Fruit fly (Drosophila melanogaster): ENCODE measurements around the gene CG5167.
A peak's percentile ranks its signal among the peaks of the same experiment; 100 is the strongest.

CG5167 gene

DNA sequence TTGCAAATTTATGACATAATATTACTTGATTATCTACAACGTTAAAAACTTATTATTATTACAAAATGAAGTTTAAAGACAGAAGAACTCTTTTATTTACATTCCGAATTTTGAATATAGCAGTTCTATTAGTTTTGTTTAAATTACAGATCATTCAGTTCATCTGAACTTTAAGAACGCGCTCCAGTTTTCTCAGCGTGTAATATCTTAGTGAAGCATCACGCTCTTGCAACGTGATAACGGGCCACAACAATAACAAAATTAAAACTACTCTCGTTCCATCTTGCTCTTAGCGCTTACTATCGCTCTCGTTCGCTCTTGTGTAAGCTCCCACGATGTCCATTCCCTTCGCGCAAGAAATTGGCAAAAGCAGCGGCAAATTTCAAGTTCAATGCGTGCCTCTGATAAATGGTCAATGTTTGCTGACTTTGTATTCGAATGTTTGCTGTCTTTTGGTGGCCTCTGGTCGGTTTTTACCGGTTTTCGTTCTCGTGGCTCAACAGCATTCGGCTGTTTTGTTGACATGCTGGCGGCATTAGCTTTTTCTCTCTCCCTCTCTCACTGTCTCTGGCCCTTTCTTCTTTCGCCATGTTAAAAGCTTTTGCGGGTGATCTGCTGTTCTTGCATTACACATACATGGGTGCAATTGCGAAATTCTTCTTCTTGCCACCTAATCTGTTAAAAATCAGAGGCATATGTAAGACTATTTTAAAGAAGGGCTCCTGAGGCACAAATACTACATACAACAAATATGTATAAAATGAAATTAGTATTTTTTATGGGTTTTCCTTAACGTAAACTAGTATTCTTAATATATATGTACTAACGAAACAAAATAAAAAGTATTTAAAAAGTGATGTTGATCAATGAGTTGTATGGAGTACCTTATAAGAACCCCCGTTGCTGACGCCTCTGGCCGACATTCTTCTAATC is 36.5 kb downstream of the CG5167 start (continued):
- TF ChIP-seq fkh (GFP tag; optimal IDR thresholded peaks at IDR 0.05) (peak; percentile 68), Smox (GFP tag; optimal IDR thresholded peaks at IDR 0.05) (peak; percentile 17), svp (GFP tag) (peak; percentile 67), Sox14 (GFP tag; optimal IDR thresholded peaks at IDR 0.05) (peak; percentile 39), ss (GFP tag; optimal IDR thresholded peaks at IDR 0.05) (peak; percentile 11 to 41), fd59A (GFP tag; optimal IDR thresholded peaks at IDR 0.05) (no peak), CG8319 (GFP tag; optimal IDR thresholded peaks at IDR 0.05) (no peak), CG4318 (GFP tag; optimal IDR thresholded peaks at IDR 0.05) (peak; percentile 18), lz (GFP tag; optimal IDR thresholded peaks at IDR 0.05) (peak; percentile 45), pdm3 (GFP tag; optimal IDR thresholded peaks at IDR 0.05) (peak; percentile 70)

DNA sequence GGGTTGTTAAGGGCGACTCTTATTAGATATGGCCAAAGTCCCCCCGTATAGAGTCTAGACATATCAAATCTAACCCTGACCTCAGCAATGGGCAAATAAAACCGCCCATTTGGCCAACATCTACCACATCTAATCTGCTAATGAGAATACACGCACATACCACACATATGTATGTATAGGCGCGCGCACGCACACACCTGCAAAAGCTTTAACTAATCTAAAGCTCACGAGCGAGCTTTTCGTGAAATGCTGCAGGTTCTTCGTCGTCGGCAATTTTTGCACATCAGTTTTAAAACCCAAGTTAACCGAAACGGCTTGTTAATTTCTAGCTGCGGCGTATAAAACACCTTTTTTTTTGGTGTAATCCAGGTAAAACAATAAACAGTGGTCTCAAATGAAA is 37.4 kb downstream of the CG5167 start:
- TF ChIP-seq vri (GFP tag; optimal IDR thresholded peaks at IDR 0.05) (no peak), Smox (GFP tag; optimal IDR thresholded peaks at IDR 0.05) (no peak), spab (GFP tag; optimal IDR thresholded peaks at IDR 0.05) (no peak), Lpt (GFP tag; optimal IDR thresholded peaks at IDR 0.05) (no peak), CG16779 (tag; optimal IDR thresholded peaks at IDR 0.05) (no peak), CG6792 (GFP tag; optimal IDR thresholded peaks at IDR 0.05) (no peak), CG8632 (GFP tag; optimal IDR thresholded peaks at IDR 0.05) (no peak), CG8119 (GFP tag; IDR thresholded peaks at IDR 0.05) (no peak)

DNA sequence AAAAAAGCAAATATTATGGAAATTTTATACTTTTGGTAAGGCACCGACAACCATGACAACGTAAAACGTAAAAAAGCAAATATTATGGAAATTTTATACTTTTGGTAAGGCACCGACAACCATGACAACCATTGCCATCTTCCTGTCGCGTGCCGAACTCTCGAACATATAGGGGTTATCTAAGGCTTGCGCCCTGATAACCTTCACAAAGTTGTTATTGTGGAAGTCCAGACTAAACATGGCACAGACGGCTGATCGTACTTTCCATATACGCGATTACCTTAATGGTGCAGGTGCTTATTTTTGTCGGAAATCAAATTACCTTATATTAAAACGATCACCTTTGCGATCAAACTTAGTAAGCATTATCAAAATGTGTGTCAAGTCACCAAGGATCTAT is 39.1 kb downstream of the CG5167 start:
- TF ChIP-seq svp (GFP tag) (peak; percentile 95), CG3919 (GFP tag; optimal IDR thresholded peaks at IDR 0.05) (no peak), CG1621 (tag; optimal IDR thresholded peaks at IDR 0.05) (no peak), acj6 (GFP tag; optimal IDR thresholded peaks at IDR 0.05) (no peak)

DNA sequence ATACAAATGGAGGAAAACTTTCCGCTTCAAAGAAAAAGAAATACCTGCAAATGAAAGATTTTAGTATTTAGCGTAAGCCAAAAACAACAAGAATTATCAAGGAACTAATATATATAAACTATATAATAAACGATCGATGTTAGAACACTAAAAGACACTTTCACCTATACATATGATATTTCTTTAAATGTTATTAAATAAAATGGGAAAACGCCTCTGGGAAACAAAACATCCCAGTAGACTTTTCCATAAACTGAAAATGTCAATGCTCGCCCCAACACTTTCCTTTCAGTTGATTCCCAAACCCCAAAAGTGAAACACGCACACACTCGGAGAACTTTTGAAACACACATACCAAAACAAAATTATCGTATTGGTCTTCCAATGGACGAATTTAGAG is 41.0 kb downstream of the CG5167 start, which contains the start of gene vrs:
Gene vrs, plus strand, starts transcription at position 301 of the 400 bp plus-strand sequence.
- TF ChIP-seq topi (GFP tag; optimal IDR thresholded peaks at IDR 0.05) = no peak
- TF ChIP-seq Sox14 (GFP tag; optimal IDR thresholded peaks at IDR 0.05) = no peak
- TF ChIP-seq Met (GFP tag; optimal IDR thresholded peaks at IDR 0.05) = no peak
- TF ChIP-seq Hr39 (GFP tag; optimal IDR thresholded peaks at IDR 0.05) = no peak
- TF ChIP-seq CG6163 (GFP tag; IDR thresholded peaks at IDR 0.05) = no peak
- TF ChIP-seq CG34406 (GFP tag; optimal IDR thresholded peaks at IDR 0.05) = no peak
- no peak for TF ChIP-seq OdsH (GFP tag; optimal IDR thresholded peaks at IDR 0.05)

DNA sequence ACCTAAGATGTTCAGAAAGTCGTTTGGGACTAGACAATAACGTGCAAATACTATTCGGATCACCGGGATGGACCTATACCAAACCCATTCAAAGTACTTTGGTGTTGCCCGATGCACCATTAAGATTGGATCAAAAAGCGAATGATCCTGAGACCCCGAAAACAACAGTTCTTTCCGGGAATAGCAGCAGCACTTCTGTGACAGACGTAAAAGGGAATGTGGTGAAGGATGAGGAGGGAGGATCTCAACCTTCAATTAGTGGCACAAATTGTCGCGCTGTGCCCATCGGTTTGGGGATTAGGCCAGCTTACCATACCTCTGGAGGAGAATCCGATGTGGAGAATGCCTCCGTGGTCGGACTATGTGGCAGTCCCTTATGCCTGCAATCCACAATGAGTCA is 42.0 kb downstream of the CG5167 start:
- TF ChIP-seq cyc (GFP tag; optimal IDR thresholded peaks at IDR 0.05) = no peak
- TF ChIP-seq acj6 (GFP tag; optimal IDR thresholded peaks at IDR 0.05) = no peak
- no peak for TF ChIP-seq CG9139 (GFP tag; optimal IDR thresholded peaks at IDR 0.05)
- no peak for TF ChIP-seq Hr4 (GFP tag; optimal IDR thresholded peaks at IDR 0.05)
- TF ChIP-seq salr (GFP tag; optimal IDR thresholded peaks at IDR 0.05) = no peak
- TF ChIP-seq CG11762 (GFP tag; optimal IDR thresholded peaks at IDR 0.05; ENCODE audit: insufficient read depth) = no peak
- TF ChIP-seq CG11902 (GFP tag; optimal IDR thresholded peaks at IDR 0.05) = no peak
